Fruit fly (Drosophila melanogaster): Measurements from ENCODE around the gene Ost48.

The Ost48 gene

DNA sequence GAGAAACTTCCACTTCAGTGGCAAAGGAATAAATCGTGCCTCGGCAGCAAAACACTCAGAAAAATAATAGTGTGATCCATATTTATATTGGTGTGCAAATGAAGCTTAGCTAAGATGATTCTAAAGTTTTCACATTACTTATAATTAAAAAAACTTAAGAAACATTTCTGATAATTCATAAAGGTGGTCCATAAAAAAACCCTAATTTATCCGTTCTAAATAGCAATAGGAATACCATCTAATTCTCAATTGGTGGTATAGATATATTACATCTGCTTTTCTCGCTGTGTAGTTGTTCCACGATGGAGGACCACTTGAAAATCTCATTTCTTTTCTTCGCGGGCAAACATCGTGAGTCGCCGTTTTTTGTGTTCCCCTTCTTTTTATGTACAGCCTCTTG lies 3.2 kb downstream of the Ost48 start (continued):
- TF ChIP-seq so (GFP tag; IDR thresholded peaks at IDR 0.05) (no peak), Sox100B (GFP tag; optimal IDR thresholded peaks at IDR 0.05) (peak; percentile 71), CG6254 (GFP tag; optimal IDR thresholded peaks at IDR 0.05) (peak; percentile 55), CG31441 (GFP tag; IDR thresholded peaks at IDR 0.05) (peak; percentile 25; the same call in 1 of the 2 replicates), fd3F (GFP tag; optimal IDR thresholded peaks at IDR 0.05) (peak; percentile 15), CG9609 (GFP tag; optimal IDR thresholded peaks at IDR 0.05) (no peak), cato (GFP tag; optimal IDR thresholded peaks at IDR 0.05; ENCODE audit: borderline replicate concordance) (peak; percentile 7), CG18262 (tag; optimal IDR thresholded peaks at IDR 0.05) (peak; percentile 74), Mes4 (GFP tag; optimal IDR thresholded peaks at IDR 0.05) (no peak), nau (GFP tag; optimal IDR thresholded peaks at IDR 0.05) (no peak), CG7987 (GFP tag; optimal IDR thresholded peaks at IDR 0.05) (peak; percentile 14), bab2 (GFP tag; optimal IDR thresholded peaks at IDR 0.05) (peak; percentile 64), pros (GFP tag; optimal IDR thresholded peaks at IDR 0.05) (peak; percentile 66), Drgx (GFP tag; IDR thresholded peaks at IDR 0.05) (peak; percentile 50), CG13894 (tag; optimal IDR thresholded peaks at IDR 0.05) (no peak), D (optimal IDR thresholded peaks at IDR 0.05) (no peak), D (GFP tag; optimal IDR thresholded peaks at IDR 0.05) (peak; percentile 64), Rx (GFP tag; IDR thresholded peaks at IDR 0.05) (no peak), Camta (GFP tag; optimal IDR thresholded peaks at IDR 0.05) (peak; percentile 38), vnd (GFP tag; IDR thresholded peaks at IDR 0.05; ENCODE audit: partially characterized antibody) (no peak), hth (optimal IDR thresholded peaks at IDR 0.05) (no peak), dpn (GFP tag; optimal IDR thresholded peaks at IDR 0.05) (peak in 1 of 2 experiments; percentile 45), Pdp1 (GFP tag; optimal IDR thresholded peaks at IDR 0.05) (peak in 1 of 2 experiments; percentile 24), Dad (GFP tag; optimal IDR thresholded peaks at IDR 0.05) (peak; percentile 27), CG14667 (GFP tag; IDR thresholded peaks at IDR 0.05) (no peak), Dip2 (GFP tag; IDR thresholded peaks at IDR 0.05) (no peak), ranshi (GFP tag; IDR thresholded peaks at IDR 0.05) (0 out of 2 replicates have a peak, but pooled peaks have one; percentile 39), D19B (GFP tag; optimal IDR thresholded peaks at IDR 0.05) (peak; percentile 29), trh (GFP tag; optimal IDR thresholded peaks at IDR 0.05) (peak; percentile 14), CG2199 (GFP tag; IDR thresholded peaks at IDR 0.05) (no peak), CG4854 (GFP tag; optimal IDR thresholded peaks at IDR 0.05) (peak; percentile 17), esg (GFP tag; conservative IDR thresholded peaks at IDR 0.05) (peak; percentile 38; the same call in 1 of the 2 replicates), bbx (GFP tag; IDR thresholded peaks at IDR 0.05; ENCODE audit: partially characterized antibody) (no peak), corto (GFP tag; optimal IDR thresholded peaks at IDR 0.05) (peak; percentile 59), Blimp-1 (GFP tag; optimal IDR thresholded peaks at IDR 0.05) (peak; percentile 66), luna (GFP tag; optimal IDR thresholded peaks at IDR 0.05) (no peak), pita (GFP tag; optimal IDR thresholded peaks at IDR 0.05) (no peak), H2.0 (GFP tag; IDR thresholded peaks at IDR 0.05) (no peak), Dll (GFP tag; IDR thresholded peaks at IDR 0.05; ENCODE audit: partially characterized antibody) (no peak), CG42726 (GFP tag; IDR thresholded peaks at IDR 0.05; ENCODE audit: partially characterized antibody) (no peak), Dref (GFP tag; IDR thresholded peaks at IDR 0.05) (no peak), Dbx (GFP tag; IDR thresholded peaks at IDR 0.05) (peak; percentile 50; the same call in 1 of the 3 replicates), B-H2 (GFP tag; optimal IDR thresholded peaks at IDR 0.05) (peak; percentile 7), caup (GFP tag; optimal IDR thresholded peaks at IDR 0.05; ENCODE audit: severe bottlenecking) (peak; percentile 44), CG3838 (GFP tag; optimal IDR thresholded peaks at IDR 0.05) (no peak), CG17612 (GFP tag; IDR thresholded peaks at IDR 0.05) (no peak), ro (GFP tag; IDR thresholded peaks at IDR 0.05) (no peak), wor (GFP tag; IDR thresholded peaks at IDR 0.05) (no peak), Med (GFP tag) (peak; percentile 63), CG7372 (GFP tag; IDR thresholded peaks at IDR 0.05) (peak; percentile 24; the same call in 1 of the 2 replicates), dmrt11E (tag; optimal IDR thresholded peaks at IDR 0.05) (peak; percentile 64)
